Worm (Caenorhabditis elegans): ENCODE results near the gene R13D11.10.
"Not testable (repeated sequence)": the region's sequence is repeated elsewhere in the genome, so short reads cannot be mapped to it uniquely, and the experiment has no call there.

Gene R13D11.10

DNA sequence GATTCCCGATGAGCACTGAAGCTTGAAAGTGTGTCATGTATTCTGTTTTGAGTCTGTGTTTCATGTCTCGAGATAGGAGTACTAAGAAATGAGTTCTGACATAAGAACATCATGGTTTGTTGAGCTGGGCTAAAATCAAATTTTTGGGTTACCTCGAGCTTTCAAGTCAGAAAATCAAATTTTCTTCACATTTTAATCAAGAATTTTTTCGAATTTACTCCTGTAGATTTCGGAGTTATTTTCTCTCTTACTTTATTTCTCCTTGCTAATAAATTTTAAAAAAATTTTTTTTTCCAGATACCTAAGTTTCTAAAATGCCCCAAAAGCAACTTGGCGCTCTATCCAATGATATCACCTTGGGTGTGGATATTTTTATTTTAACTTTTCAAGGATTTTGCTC is 13.1 kb upstream of the R13D11.10 start, which contains the start of gene F41H8.2:
Gene F41H8.2, plus strand, starts transcription at position 301 of the 400 bp plus-strand sequence.
- no peak for TF ChIP-seq pha-2 (tag; optimal IDR thresholded peaks at IDR 0.05)
- TF ChIP-seq dve-1 (tag; optimal IDR thresholded peaks at IDR 0.05) = no peak
- TF ChIP-seq unc-42 (tag; optimal IDR thresholded peaks at IDR 0.05) = no peak
- TF ChIP-seq C08G9.2 (tag; optimal IDR thresholded peaks at IDR 0.05) = no peak
- no peak for TF ChIP-seq ztf-16 (tag; optimal IDR thresholded peaks at IDR 0.05)
- TF ChIP-seq ama-1 (optimal IDR thresholded peaks at IDR 0.05) = no peak
- TF ChIP-seq hlh-30 (tag; optimal IDR thresholded peaks at IDR 0.05; ENCODE audit: insufficient read depth) = no peak
- TF ChIP-seq ceh-6 (GFP tag; optimal IDR thresholded peaks at IDR 0.05) = no peak
- no peak for TF ChIP-seq elt-4 (tag; optimal IDR thresholded peaks at IDR 0.05)
- no peak for TF ChIP-seq tbx-7 (tag; optimal IDR thresholded peaks at IDR 0.05)
- no peak for TF ChIP-seq ceh-2 (tag; optimal IDR thresholded peaks at IDR 0.05)
- no peak for TF ChIP-seq ttx-3 (tag; optimal IDR thresholded peaks at IDR 0.05)

DNA sequence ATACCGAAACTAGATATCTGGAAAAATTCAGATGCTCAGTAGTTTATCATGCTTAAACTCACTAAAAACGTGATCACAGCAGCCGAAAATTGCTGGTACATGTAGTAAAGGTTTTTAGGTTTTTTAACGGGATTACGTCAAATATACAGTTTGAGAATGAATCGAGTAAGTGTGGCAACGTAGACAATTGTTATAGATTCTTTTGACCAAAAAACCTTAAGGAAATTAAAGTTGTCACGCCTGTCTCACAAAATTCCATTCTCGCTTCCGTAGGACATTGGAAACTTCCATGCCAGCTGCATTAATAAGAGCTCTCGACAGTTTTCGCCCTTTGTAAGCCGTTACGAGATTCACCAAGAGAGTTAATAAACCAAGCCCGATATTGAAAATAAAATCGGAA is 9.9 kb upstream of the R13D11.10 start, which contains the start of gene srx-31:
Gene srx-31, minus strand, starts transcription at position 101 of the 400 bp plus-strand sequence.
- not testable (repeated sequence) for TF ChIP-seq fkh-6, nfya-1, eyg-1 (tag; optimal IDR thresholded peaks at IDR 0.05)

DNA sequence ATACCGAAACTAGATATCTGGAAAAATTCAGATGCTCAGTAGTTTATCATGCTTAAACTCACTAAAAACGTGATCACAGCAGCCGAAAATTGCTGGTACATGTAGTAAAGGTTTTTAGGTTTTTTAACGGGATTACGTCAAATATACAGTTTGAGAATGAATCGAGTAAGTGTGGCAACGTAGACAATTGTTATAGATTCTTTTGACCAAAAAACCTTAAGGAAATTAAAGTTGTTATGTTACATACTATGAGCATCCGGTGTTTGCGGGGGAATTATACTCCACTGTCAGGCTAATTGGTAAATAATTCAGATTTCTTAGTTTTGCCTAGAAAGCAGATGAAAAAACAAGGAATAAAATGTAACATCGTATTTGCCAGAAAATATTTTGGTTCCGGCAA is 7.6 kb upstream of the R13D11.10 start, which contains the start of gene srx-32:
Gene srx-32, minus strand, starts transcription at position 101 of the 400 bp plus-strand sequence.
- not testable (repeated sequence) for TF ChIP-seq ceh-14 (tag; optimal IDR thresholded peaks at IDR 0.05); ceh-19 (GFP tag; optimal IDR thresholded peaks at IDR 0.05); pqm-1 (tag; optimal IDR thresholded peaks at IDR 0.05)

- TF ChIP-seq hlh-6 (tag; optimal IDR thresholded peaks at IDR 0.05) = no peak
- TF ChIP-seq gmeb-2 (tag; optimal IDR thresholded peaks at IDR 0.05) = no peak
- no peak for TF ChIP-seq ahr-1 (tag; optimal IDR thresholded peaks at IDR 0.05)
- no peak for TF ChIP-seq fax-1 (tag; optimal IDR thresholded peaks at IDR 0.05)
- TF ChIP-seq unc-3 (GFP tag; conservative IDR thresholded peaks at IDR 0.05) = no peak
- TF ChIP-seq unc-3 (tag; optimal IDR thresholded peaks at IDR 0.05) = no peak
- no peak for TF ChIP-seq lim-6 (tag; optimal IDR thresholded peaks at IDR 0.05)
- no peak for TF ChIP-seq pqm-1 (tag; optimal IDR thresholded peaks at IDR 0.05)
- no peak for TF ChIP-seq che-1 (tag; optimal IDR thresholded peaks at IDR 0.05)
- TF ChIP-seq ceh-6 (GFP tag; optimal IDR thresholded peaks at IDR 0.05) = no peak
- no peak for TF ChIP-seq ceh-2 (tag; optimal IDR thresholded peaks at IDR 0.05)
- no peak for TF ChIP-seq F13H6.1 (tag; optimal IDR thresholded peaks at IDR 0.05)
- TF ChIP-seq pha-4 (tag; optimal IDR thresholded peaks at IDR 0.05) = no peak
- TF ChIP-seq sox-2 (GFP tag; IDR thresholded peaks at IDR 0.05) = no peak
- no peak for TF ChIP-seq ceh-24 (tag; optimal IDR thresholded peaks at IDR 0.05)
- no peak for TF ChIP-seq hlh-30 (tag; optimal IDR thresholded peaks at IDR 0.05; ENCODE audit: insufficient read depth)
- TF ChIP-seq ceh-19 (GFP tag; optimal IDR thresholded peaks at IDR 0.05) = no peak
- TF ChIP-seq mec-3 (tag; optimal IDR thresholded peaks at IDR 0.05; ENCODE audit: borderline replicate concordance) = no peak
- TF ChIP-seq nhr-232 (tag; optimal IDR thresholded peaks at IDR 0.05) = no peak
- TF ChIP-seq syd-9 (tag; optimal IDR thresholded peaks at IDR 0.05) = no peak
- TF ChIP-seq T23F11.4 (GFP tag; optimal IDR thresholded peaks at IDR 0.05) = no peak
These were observed 4.2 kb upstream of the R13D11.10 start, which contains the start of gene R13D11.1 for ce11 chrV:817182-817581. R13D11.1 (plus strand) TSS chrV:817482.

DNA sequence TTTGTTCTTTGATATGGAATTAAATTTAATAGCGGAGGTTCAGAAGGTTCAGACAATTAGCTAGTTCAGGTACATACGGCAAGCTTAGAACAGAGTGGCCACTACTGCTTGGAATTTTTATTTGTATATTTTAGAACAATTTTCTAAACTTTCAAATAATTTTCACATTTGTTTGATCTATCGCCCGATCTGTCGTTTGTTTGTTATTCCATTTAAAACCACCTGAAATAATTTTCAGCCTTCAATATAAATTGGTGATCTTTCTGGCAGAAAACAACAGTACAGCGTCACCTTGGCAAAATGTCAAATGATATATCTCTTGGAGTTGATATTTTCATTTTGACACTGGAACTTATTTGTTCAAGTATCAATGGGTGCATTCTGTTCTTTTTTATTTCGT is 1.7 kb upstream of the R13D11.10 start, which contains the start of gene R13D11.3:
Gene R13D11.3, plus strand, starts transcription at position 301 of the 400 bp plus-strand sequence.
- TF ChIP-seq ets-4 (tag; optimal IDR thresholded peaks at IDR 0.05) (no peak), ceh-2 (tag; optimal IDR thresholded peaks at IDR 0.05) (no peak), Y22D7AL.16 (tag; optimal IDR thresholded peaks at IDR 0.05) (no peak), K09A11.1 (tag; optimal IDR thresholded peaks at IDR 0.05; ENCODE audit: insufficient read depth) (no peak), hlh-6 (tag; optimal IDR thresholded peaks at IDR 0.05) (no peak), elt-4 (tag; optimal IDR thresholded peaks at IDR 0.05) (no peak), unc-3 (GFP tag; conservative IDR thresholded peaks at IDR 0.05) (no peak), unc-3 (tag; optimal IDR thresholded peaks at IDR 0.05) (no peak), tbx-7 (tag; optimal IDR thresholded peaks at IDR 0.05) (no peak), ceh-18 (tag; optimal IDR thresholded peaks at IDR 0.05) (no peak), ceh-45 (GFP tag; IDR thresholded peaks at IDR 0.05) (no peak), C08G9.2 (tag; optimal IDR thresholded peaks at IDR 0.05) (no peak), ceh-48 (tag; optimal IDR thresholded peaks at IDR 0.05) (no peak), ceh-22 (tag; optimal IDR thresholded peaks at IDR 0.05) (no peak), sdc-2 (tag; optimal IDR thresholded peaks at IDR 0.05) (no peak), unc-86 (tag; optimal IDR thresholded peaks at IDR 0.05) (no peak), pax-1 (tag; optimal IDR thresholded peaks at IDR 0.05) (no peak), ztf-16 (tag; optimal IDR thresholded peaks at IDR 0.05) (no peak)

All from whole organism, late embryonic.